Worm (Caenorhabditis elegans) whole organism, dauer: ENCODE measurements around the gene mrps-25.

Source experiments
- unc-62 ChIP-seq: sonication (generic microtip); optimal IDR thresholded peaks from 2 replicates; lab custom pipeline; 2017; ENCODE audit warnings: missing biosample characterization, missing genetic modification reagents, missing genetic modification characterization

Gene mrps-25

DNA sequence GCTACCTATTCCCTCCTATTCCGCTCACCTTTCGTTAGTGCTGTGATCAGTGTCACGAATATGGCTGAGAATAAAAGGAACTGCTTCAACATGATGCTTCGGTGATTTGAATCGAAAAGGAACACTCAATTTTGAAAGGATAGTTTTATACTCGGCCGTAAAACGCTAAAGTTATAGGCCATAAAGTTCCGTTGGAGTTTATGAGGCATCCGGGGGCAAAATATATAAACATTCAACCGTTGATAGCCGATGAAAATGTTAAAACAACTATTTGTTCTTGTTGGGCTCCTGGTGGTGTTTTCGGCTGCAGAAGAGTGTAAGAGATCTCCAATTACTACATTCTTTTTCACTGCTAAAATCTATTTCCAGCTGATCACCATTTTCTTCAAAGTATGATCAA is 47.8 kb downstream of the mrps-25 start, which contains the start of the genes C44B12.9 and C44B12.3:
Gene C44B12.9, minus strand, starts transcription at position 101 of the 400 bp plus-strand sequence.
Gene C44B12.3, plus strand, starts transcription at position 249 of the 400 bp plus-strand sequence.
- no peak for TF ChIP-seq unc-62 (GFP tag; lab: Kevin White, UChicago)

DNA sequence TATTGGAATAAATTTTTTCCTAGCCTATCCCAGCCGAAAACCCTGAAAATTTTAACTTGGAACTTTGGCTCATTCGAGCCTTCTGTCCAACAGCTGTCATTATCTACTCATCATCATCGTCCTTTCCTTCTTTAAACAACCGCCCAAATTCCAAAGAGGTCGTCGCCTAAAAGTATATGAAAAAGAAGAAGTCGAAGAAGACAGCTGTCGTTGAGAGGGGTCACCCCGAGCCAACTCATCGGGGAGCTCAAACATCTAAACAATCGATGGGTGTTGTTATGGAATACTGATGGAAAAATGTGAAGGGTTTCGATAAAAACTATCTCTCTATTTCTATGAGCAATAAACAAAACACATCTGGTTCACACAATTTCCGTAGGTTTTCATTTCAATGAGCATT is 48.4 kb downstream of the mrps-25 start:
- no peak for TF ChIP-seq unc-62 (GFP tag; lab: Kevin White, UChicago)

DNA sequence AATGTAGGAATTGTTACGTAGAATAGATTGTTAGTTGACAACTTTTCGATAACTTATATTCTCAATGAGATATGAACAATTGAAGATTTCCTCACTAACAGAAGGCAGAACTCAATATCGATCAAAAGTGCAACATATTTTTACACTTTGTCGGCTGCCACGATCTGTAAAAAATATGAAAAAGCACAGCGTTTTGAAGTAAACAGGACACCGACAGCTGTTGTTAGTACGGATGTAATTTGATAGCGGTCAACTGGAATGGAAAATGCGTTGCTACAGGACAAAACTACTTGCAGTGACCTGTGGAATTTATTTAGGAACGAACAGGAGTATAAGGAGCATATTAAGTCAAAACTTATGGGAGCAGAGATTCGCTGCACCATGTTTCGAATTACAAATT is 49.3 kb downstream of the mrps-25 start:
- no peak for TF ChIP-seq unc-62 (GFP tag; lab: Kevin White, UChicago)

ce11 chrIV:1107190-1107589 is 50.5 kb downstream of the mrps-25 start, which contains the start of gene ost-1:
ost-1 (plus strand) TSS chrIV:1107396.
- TF ChIP-seq unc-62 (GFP tag; lab: Kevin White, UChicago): no peak
